Fruit fly (Drosophila melanogaster) whole organism, prepupa: ENCODE measurements around the gene Mst87F.
A peak's percentile ranks its signal among the peaks of the same experiment; 100 is the strongest.

Source experiments
- CG10631 ChIP-seq: fragments of 200-800 bp; sonication (Bioruptor generic); optimal IDR thresholded peaks from 2 replicates; lab custom pipeline; 2016; ENCODE audit warnings: missing biosample characterization, missing genetic modification characterization
- CG10669 ChIP-seq: fragments of 200-800 bp; sonication (Bioruptor generic); optimal IDR thresholded peaks from 3 replicates; lab custom pipeline; 2018; ENCODE audit warnings: missing biosample characterization, mild to moderate bottlenecking, missing genetic modification characterization, moderate library complexity
- CG11294 ChIP-seq: fragments of 200-800 bp; sonication (Bioruptor generic); IDR thresholded peaks from 2 replicates; pipeline ENCODE4 v1.3.6; 2022; ENCODE audit warnings: missing biosample characterization, missing genetic modification characterization
- CG11762 ChIP-seq: fragments of 200-800 bp; sonication (Bioruptor generic); optimal IDR thresholded peaks from 3 replicates; lab custom pipeline; 2016; ENCODE audit warnings: missing biosample characterization, missing genetic modification characterization; ENCODE audit not compliant: insufficient read depth
- CG15336 ChIP-seq: fragments of 200-800 bp; sonication (Bioruptor generic); IDR thresholded peaks from 2 replicates; pipeline ENCODE4 v1.3.6; 2022; ENCODE audit warnings: missing biosample characterization, missing genetic modification characterization
- CG1621 ChIP-seq: fragments of 200-800 bp; sonication (Bioruptor generic); optimal IDR thresholded peaks from 3 replicates; lab custom pipeline; 2018; ENCODE audit warnings: missing biosample characterization, mild to moderate bottlenecking, missing genetic modification characterization
- CG16779 ChIP-seq: fragments of 200-800 bp; sonication (Bioruptor generic); optimal IDR thresholded peaks from 3 replicates; lab custom pipeline; 2017; ENCODE audit warnings: missing biosample characterization, mild to moderate bottlenecking, missing genetic modification characterization
- CG3032 ChIP-seq: fragments of 200-800 bp; optimal IDR thresholded peaks from 2 replicates; lab custom pipeline; 2019; ENCODE audit warnings: missing biosample characterization, mild to moderate bottlenecking, missing genetic modification characterization, moderate library complexity
- CG32006 ChIP-seq: fragments of 200-800 bp; sonication (Bioruptor generic); optimal IDR thresholded peaks from 3 replicates; lab custom pipeline; 2017; ENCODE audit warnings: missing biosample characterization, mild to moderate bottlenecking, missing genetic modification characterization
- CG34406 ChIP-seq: fragments of 200-800 bp; sonication (Bioruptor generic); optimal IDR thresholded peaks from 3 replicates; lab custom pipeline; 2016; ENCODE audit warnings: missing biosample characterization, missing genetic modification characterization
- CG3919 ChIP-seq: fragments of 200-800 bp; sonication (Bioruptor generic); optimal IDR thresholded peaks from 3 replicates; lab custom pipeline; 2016; ENCODE audit warnings: missing biosample characterization, missing genetic modification characterization
- CG4318 ChIP-seq: fragments of 200-800 bp; sonication (Bioruptor generic); optimal IDR thresholded peaks from 3 replicates; lab custom pipeline; 2017; ENCODE audit warnings: missing biosample characterization, mild to moderate bottlenecking, missing genetic modification characterization
- CG6163 ChIP-seq: fragments of 200-800 bp; sonication (Bioruptor generic); IDR thresholded peaks from 3 replicates; pipeline ENCODE4 v1.3.6; 2022; ENCODE audit warnings: missing biosample characterization, missing genetic modification characterization
- CG6276 ChIP-seq: fragments of 200-800 bp; sonication (Bioruptor generic); optimal IDR thresholded peaks from 2 replicates; lab custom pipeline; 2017; ENCODE audit warnings: missing biosample characterization, mild to moderate bottlenecking, missing genetic modification characterization
- CG6808 ChIP-seq: fragments of 200-800 bp; sonication (Bioruptor generic); optimal IDR thresholded peaks from 3 replicates; lab custom pipeline; 2017; ENCODE audit warnings: missing biosample characterization, missing genetic modification characterization, mild to moderate bottlenecking, moderate library complexity, missing genetic modification reagents
- CG6854 ChIP-seq: fragments of 200-800 bp; sonication (Bioruptor generic); optimal IDR thresholded peaks from 2 replicates; lab custom pipeline; 2017; ENCODE audit warnings: missing biosample characterization, mild to moderate bottlenecking, missing genetic modification characterization
- CG7368 ChIP-seq: fragments of 200-800 bp; sonication (Bioruptor generic); optimal IDR thresholded peaks from 3 replicates; lab custom pipeline; 2016; ENCODE audit warnings: missing biosample characterization, missing genetic modification characterization
- CG8119 ChIP-seq: fragments of 200-800 bp; sonication (Bioruptor generic); IDR thresholded peaks from 3 replicates; pipeline ENCODE4 v1.3.6; 2022; ENCODE audit warnings: missing biosample characterization, missing genetic modification characterization
- CG8632 ChIP-seq: fragments of 200-800 bp; sonication (Bioruptor generic); optimal IDR thresholded peaks from 3 replicates; lab custom pipeline; 2016; ENCODE audit warnings: missing biosample characterization, missing genetic modification characterization
- CG9139 ChIP-seq: fragments of 200-800 bp; sonication (Bioruptor generic); optimal IDR thresholded peaks from 3 replicates; lab custom pipeline; 2017; ENCODE audit warnings: missing biosample characterization, mild to moderate bottlenecking, missing genetic modification characterization
- Eip78C ChIP-seq: fragments of 200-800 bp; sonication (Bioruptor generic); peaks from one replicate; lab custom pipeline; 2016; ENCODE audit warnings: missing biosample characterization, missing genetic modification characterization
- Eip93F ChIP-seq: fragments of 200-800 bp; sonication (Bioruptor generic); optimal IDR thresholded peaks from 2 replicates; lab custom pipeline; 2016; ENCODE audit warnings: missing biosample characterization, mild to moderate bottlenecking, missing genetic modification characterization
- Ets21C ChIP-seq: fragments of 200-800 bp; sonication (Bioruptor generic); optimal IDR thresholded peaks from 3 replicates; lab custom pipeline; 2016; ENCODE audit warnings: missing biosample characterization, missing genetic modification characterization
- Ets96B ChIP-seq: fragments of 200-800 bp; optimal IDR thresholded peaks from 2 replicates; lab custom pipeline; 2019; ENCODE audit warnings: missing biosample characterization, mild to moderate bottlenecking, missing genetic modification characterization, moderate library complexity
- Hr4 ChIP-seq: fragments of 200-800 bp; sonication (Bioruptor generic); optimal IDR thresholded peaks from 3 replicates; lab custom pipeline; 2016; ENCODE audit warnings: missing biosample characterization, missing genetic modification characterization
- Lpt ChIP-seq: fragments of 200-800 bp; sonication (Bioruptor generic); optimal IDR thresholded peaks from 3 replicates; lab custom pipeline; 2016; ENCODE audit warnings: missing biosample characterization, missing genetic modification characterization
- Met ChIP-seq: fragments of 200-800 bp; sonication (Bioruptor generic); optimal IDR thresholded peaks from 3 replicates; lab custom pipeline; 2016; ENCODE audit warnings: missing biosample characterization, missing genetic modification characterization
- OdsH ChIP-seq: fragments of 200-800 bp; sonication (Bioruptor generic); optimal IDR thresholded peaks from 3 replicates; lab custom pipeline; 2016; ENCODE audit warnings: missing biosample characterization, missing genetic modification characterization
- Smox ChIP-seq: fragments of 200-800 bp; sonication (Bioruptor generic); optimal IDR thresholded peaks from 3 replicates; lab custom pipeline; 2016; ENCODE audit warnings: missing biosample characterization, missing genetic modification characterization
- Sox14 ChIP-seq: fragments of 200-800 bp; sonication (Bioruptor generic); optimal IDR thresholded peaks from 3 replicates; lab custom pipeline; 2016; ENCODE audit warnings: missing biosample characterization, missing genetic modification characterization
- Sox15 ChIP-seq: fragments of 200-800 bp; sonication (Bioruptor generic); optimal IDR thresholded peaks from 3 replicates; lab custom pipeline; 2016; ENCODE audit warnings: missing biosample characterization, missing genetic modification characterization
- achi ChIP-seq: fragments of 200-800 bp; sonication (Bioruptor generic); optimal IDR thresholded peaks from 3 replicates; lab custom pipeline; 2016; ENCODE audit warnings: missing biosample characterization, missing genetic modification characterization
- acj6 ChIP-seq: fragments of 200-800 bp; sonication (Bioruptor generic); optimal IDR thresholded peaks from 3 replicates; lab custom pipeline; 2016; ENCODE audit warnings: missing biosample characterization, missing genetic modification characterization
- cyc ChIP-seq: fragments of 200-800 bp; sonication (Bioruptor generic); optimal IDR thresholded peaks from 3 replicates; lab custom pipeline; 2016; ENCODE audit warnings: missing biosample characterization, missing genetic modification characterization
- dac ChIP-seq: fragments of 200-800 bp; sonication (Bioruptor generic); optimal IDR thresholded peaks from 2 replicates; lab custom pipeline; 2017; ENCODE audit warnings: missing biosample characterization, mild to moderate bottlenecking, missing genetic modification characterization
- dsx ChIP-seq: fragments of 200-800 bp; optimal IDR thresholded peaks from 3 replicates; lab custom pipeline; 2019; ENCODE audit warnings: missing biosample characterization, mild to moderate bottlenecking, missing genetic modification characterization, moderate library complexity; ENCODE audit not compliant: poor library complexity, severe bottlenecking
- eg ChIP-seq: fragments of 200-800 bp; sonication (Bioruptor generic); IDR thresholded peaks from 3 replicates; pipeline ENCODE4 v1.3.6; 2022; ENCODE audit warnings: missing biosample characterization, missing genetic modification characterization
- esn ChIP-seq: fragments of 200-800 bp; sonication (Bioruptor generic); optimal IDR thresholded peaks from 2 replicates; lab custom pipeline; 2016; ENCODE audit warnings: missing biosample characterization, mild to moderate bottlenecking, missing genetic modification characterization, moderate library complexity
- fd59A ChIP-seq: fragments of 200-800 bp; sonication (Bioruptor generic); optimal IDR thresholded peaks from 2 replicates; lab custom pipeline; 2017; ENCODE audit warnings: missing biosample characterization, mild to moderate bottlenecking, missing genetic modification characterization, missing genetic modification reagents
- fd85E ChIP-seq: fragments of 200-800 bp; sonication (Bioruptor generic); optimal IDR thresholded peaks from 3 replicates; lab custom pipeline; 2016; ENCODE audit warnings: missing biosample characterization, missing genetic modification characterization
- lz ChIP-seq: fragments of 200-800 bp; sonication (Bioruptor generic); optimal IDR thresholded peaks from 3 replicates; lab custom pipeline; 2016; ENCODE audit warnings: missing biosample characterization, missing genetic modification characterization
- net ChIP-seq: fragments of 200-800 bp; sonication (Bioruptor generic); optimal IDR thresholded peaks from 3 replicates; lab custom pipeline; 2016; ENCODE audit warnings: missing biosample characterization, missing genetic modification characterization
- pdm3 ChIP-seq: fragments of 200-800 bp; sonication (Bioruptor generic); optimal IDR thresholded peaks from 3 replicates; lab custom pipeline; 2016; ENCODE audit warnings: missing biosample characterization, missing genetic modification characterization
- salr ChIP-seq, 2 experiments: fragments of 200-800 bp; sonication (Bioruptor generic); optimal IDR thresholded peaks; 3 replicates each; lab custom pipeline; 2016 to 2018; ENCODE audit warnings: missing biosample characterization in 2 of 2, missing genetic modification characterization in 2 of 2, mild to moderate bottlenecking in 1 of 2
- spab ChIP-seq: fragments of 200-800 bp; sonication (Bioruptor generic); optimal IDR thresholded peaks from 2 replicates; lab custom pipeline; 2017; ENCODE audit warnings: missing biosample characterization, mild to moderate bottlenecking, missing genetic modification characterization, missing genetic modification reagents
- ss ChIP-seq, 2 experiments: fragments of 200-800 bp; sonication (Bioruptor generic); optimal IDR thresholded peaks; 2 replicates in 1 of 2; 3 replicates in 1 of 2; lab custom pipeline; 2017 to 2018; ENCODE audit warnings: mild to moderate bottlenecking in 2 of 2, missing biosample characterization in 2 of 2, missing genetic modification characterization in 2 of 2, moderate library complexity in 1 of 2
- svp ChIP-seq: fragments of 200-800 bp; sonication (Bioruptor generic); peaks from one replicate; lab custom pipeline; 2016; ENCODE audit warnings: missing biosample characterization, missing genetic modification characterization
- topi ChIP-seq: fragments of 200-800 bp; sonication (Bioruptor generic); optimal IDR thresholded peaks from 3 replicates; lab custom pipeline; 2016; ENCODE audit warnings: missing biosample characterization, missing genetic modification characterization
- vri ChIP-seq: fragments of 200-800 bp; sonication (Bioruptor generic); optimal IDR thresholded peaks from 3 replicates; lab custom pipeline; 2016; ENCODE audit warnings: missing biosample characterization, mild to moderate bottlenecking, missing genetic modification characterization

The Mst87F gene

DNA sequence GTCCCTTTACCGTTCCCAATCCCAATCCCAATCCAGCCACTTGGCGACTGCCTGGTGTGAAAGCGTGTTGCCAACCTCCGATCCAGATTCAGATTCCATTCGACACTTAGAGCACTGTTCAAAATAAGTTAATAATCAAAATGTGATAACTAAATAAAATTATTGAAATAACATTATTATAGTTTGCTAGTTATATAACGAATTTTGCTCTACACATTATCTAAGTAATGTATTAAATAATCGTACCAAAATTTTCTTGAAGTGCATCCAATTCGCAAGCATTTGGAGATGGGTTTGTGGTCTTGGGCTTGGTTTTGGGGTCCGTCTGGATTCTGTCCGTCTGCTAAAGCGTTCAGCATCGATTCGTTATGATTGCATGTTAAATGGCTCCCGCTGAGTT is 21.5 kb upstream of the Mst87F start (continued):
- TF ChIP-seq Ets21C (GFP tag; lab: Kevin White, UChicago) = peak; percentile 29
- peak; percentile 81 for TF ChIP-seq CG10631 (GFP tag; lab: Kevin White, UChicago)
- TF ChIP-seq lz = peak; percentile 72
- no peak for TF ChIP-seq CG4318 (GFP tag; lab: Kevin White, UChicago)
- peak; percentile 74 for TF ChIP-seq vri
- TF ChIP-seq CG32006 (GFP tag; lab: Kevin White, UChicago) = peak; percentile 32
- TF ChIP-seq Lpt (GFP tag; lab: Kevin White, UChicago) = no peak
- peak; percentile 9 for TF ChIP-seq Hr4 (GFP tag; lab: Kevin White, UChicago)

dm6 chr3R:13848272-13848671 is 20.5 kb upstream of the Mst87F start:
- TF ChIP-seq lz (no peak), CG6163 (GFP tag; lab: Robert Waterston, UW) (no peak), CG3919 (GFP tag; lab: Kevin White, UChicago) (peak; percentile 22), CG7368 (GFP tag; lab: Kevin White, UChicago) (no peak), cyc (GFP tag; lab: Kevin White, UChicago) (no peak), dac (GFP tag; lab: Kevin White, UChicago) (no peak), Met (GFP tag; lab: Kevin White, UChicago) (no peak), CG11294 (GFP tag; lab: Robert Waterston, UW) (no peak), CG8632 (GFP tag; lab: Kevin White, UChicago) (peak; percentile 10), fd59A (GFP tag; lab: Kevin White, UChicago) (no peak), eg (GFP tag; lab: Robert Waterston, UW) (no peak), CG6808 (GFP tag; lab: Kevin White, UChicago) (peak; percentile 27), OdsH (GFP tag; lab: Kevin White, UChicago) (peak; percentile 43), ss (GFP tag; optimal IDR thresholded peaks at IDR 0.05; lab: Kevin White, UChicago) (peak in 1 of 2 experiments; percentile 21), Hr4 (GFP tag; lab: Kevin White, UChicago) (no peak), CG11762 (GFP tag; lab: Kevin White, UChicago) (peak; percentile 6), CG15336 (GFP tag; lab: Robert Waterston, UW) (no peak), fd85E (GFP tag; lab: Kevin White, UChicago) (no peak), net (GFP tag; lab: Kevin White, UChicago) (no peak), Smox (GFP tag; lab: Kevin White, UChicago) (no peak), pdm3 (no peak), CG10631 (GFP tag; lab: Kevin White, UChicago) (peak; percentile 25), CG6276 (GFP tag; lab: Kevin White, UChicago) (peak; percentile 12), CG8119 (GFP tag; lab: Robert Waterston, UW) (peak; percentile 23; the same call in 1 of the 3 replicates), Eip78C (peak; percentile 66), achi (GFP tag; lab: Kevin White, UChicago) (peak; percentile 56), CG34406 (GFP tag; lab: Kevin White, UChicago) (peak; percentile 2), Sox15 (no peak), Ets21C (GFP tag; lab: Kevin White, UChicago) (no peak), acj6 (GFP tag; lab: Kevin White, UChicago) (peak; percentile 29), dsx (GFP tag; lab: Kevin White, UChicago) (no peak), CG4318 (GFP tag; lab: Kevin White, UChicago) (peak; percentile 1), topi (no peak), Sox14 (no peak), CG16779 (tag; lab: Kevin White, UChicago) (no peak), svp (GFP tag; lab: Kevin White, UChicago) (peak; percentile 64), CG6854 (GFP tag; lab: Kevin White, UChicago) (no peak), Eip93F (no peak), spab (GFP tag; lab: Kevin White, UChicago) (peak; percentile 30), CG9139 (no peak), salr (GFP tag; optimal IDR thresholded peaks at IDR 0.05; lab: Kevin White, UChicago) (no peak), Ets96B (tag; lab: Kevin White, UChicago) (peak; percentile 48), CG32006 (GFP tag; lab: Kevin White, UChicago) (peak; percentile 57), CG1621 (no peak), CG3032 (peak; percentile 36), esn (GFP tag; lab: Kevin White, UChicago) (no peak), CG10669 (peak; percentile 4)
